Worm (Caenorhabditis elegans): ENCODE results near the gene F18E3.11.

- TF ChIP-seq W03F9.2 (tag; optimal IDR thresholded peaks at IDR 0.05) (no peak), him-1 (tag; optimal IDR thresholded peaks at IDR 0.05) (no peak), dao-5 (tag; optimal IDR thresholded peaks at IDR 0.05) (no peak)
Observed at ce11 chrV:7395359-7395758, 17.9 kb upstream of the F18E3.11 start, which contains the start of gene srx-9.

Data from whole organism, L4/young adult.